Fruit fly (Drosophila melanogaster) whole organism, embryonic: ENCODE data around the gene CG9338.

Experiments
- CG10959 ChIP-seq: fragments of 200-800 bp; sonication (Bioruptor generic); IDR thresholded peaks from 2 replicates; pipeline ENCODE4 v1.3.6; 2022; ENCODE audit warnings: missing biosample characterization, missing genetic modification characterization
- CG11723 ChIP-seq: fragments of 200-800 bp; sonication (Bioruptor generic); optimal IDR thresholded peaks from 2 replicates; lab custom pipeline; 2017; ENCODE audit warnings: missing biosample characterization, mild to moderate bottlenecking, missing genetic modification characterization
- CG12071 ChIP-seq: fragments of 200-800 bp; sonication (Bioruptor generic); optimal IDR thresholded peaks from 3 replicates; lab custom pipeline; 2018; ENCODE audit warnings: missing biosample characterization, mild to moderate bottlenecking, missing genetic modification characterization
- CG13424 ChIP-seq: fragments of 200-800 bp; sonication (Bioruptor generic); optimal IDR thresholded peaks from 2 replicates; lab custom pipeline; 2019; ENCODE audit warnings: missing biosample characterization, mild to moderate bottlenecking, missing genetic modification characterization, moderate library complexity
- CG14441 ChIP-seq: fragments of 200-800 bp; sonication (Bioruptor generic); IDR thresholded peaks from 2 replicates; pipeline ENCODE4 v1.3.6; 2022; ENCODE audit warnings: missing biosample characterization, missing genetic modification characterization
- CG15514 ChIP-seq: fragments of 200-800 bp; sonication (Bioruptor generic); optimal IDR thresholded peaks from 3 replicates; lab custom pipeline; 2017; ENCODE audit warnings: missing biosample characterization, missing genetic modification characterization, mild to moderate bottlenecking, moderate library complexity, missing genetic modification reagents
- CG17359 ChIP-seq: fragments of 200-800 bp; sonication (Bioruptor generic); optimal IDR thresholded peaks from 3 replicates; lab custom pipeline; 2018; ENCODE audit warnings: missing biosample characterization, mild to moderate bottlenecking, missing genetic modification characterization, moderate library complexity
- CG17361 ChIP-seq: fragments of 200-800 bp; sonication (Bioruptor generic); IDR thresholded peaks from 3 replicates; pipeline ENCODE4 v1.3.6; 2022; ENCODE audit warnings: missing biosample characterization, missing genetic modification characterization
- CG30431 ChIP-seq: fragments of 200-800 bp; sonication (Bioruptor generic); optimal IDR thresholded peaks from 2 replicates; lab custom pipeline; 2017; ENCODE audit warnings: missing biosample characterization, missing genetic modification characterization
- CG3065 ChIP-seq: fragments of 200-800 bp; sonication (Bioruptor generic); optimal IDR thresholded peaks from 2 replicates; lab custom pipeline; 2016; ENCODE audit warnings: missing biosample characterization, missing genetic modification characterization
- CG3281 ChIP-seq: fragments of 200-800 bp; sonication (Bioruptor generic); optimal IDR thresholded peaks from 3 replicates; lab custom pipeline; 2017; ENCODE audit warnings: missing biosample characterization, mild to moderate bottlenecking, missing genetic modification characterization
- CG4360 ChIP-seq: fragments of 200-800 bp; sonication (Bioruptor generic); IDR thresholded peaks from 2 replicates; pipeline ENCODE4 v1.3.6; 2022; ENCODE audit warnings: missing biosample characterization, missing genetic modification characterization
- CG6791 ChIP-seq: fragments of 200-800 bp; sonication (Bioruptor generic); IDR thresholded peaks from 3 replicates; pipeline ENCODE4 v1.3.6; 2022; ENCODE audit warnings: missing biosample characterization, missing genetic modification characterization; ENCODE audit not compliant: partially characterized antibody
- CG7372 ChIP-seq: fragments of 200-800 bp; sonication (Bioruptor generic); IDR thresholded peaks from 2 replicates; pipeline ENCODE4 v1.3.6; 2022; ENCODE audit warnings: missing biosample characterization, missing genetic modification characterization
- CG8089 ChIP-seq: fragments of 200-800 bp; sonication (Bioruptor generic); optimal IDR thresholded peaks from 3 replicates; lab custom pipeline; 2016; ENCODE audit warnings: missing biosample characterization, missing genetic modification characterization
- CG8359 ChIP-seq: fragments of 200-800 bp; sonication (Bioruptor generic); optimal IDR thresholded peaks from 2 replicates; lab custom pipeline; 2017; ENCODE audit warnings: missing biosample characterization, mild to moderate bottlenecking, missing genetic modification characterization, borderline replicate concordance
- CG9609 ChIP-seq: fragments of 200-800 bp; sonication (Bioruptor generic); optimal IDR thresholded peaks from 3 replicates; lab custom pipeline; 2016; ENCODE audit warnings: missing biosample characterization, missing genetic modification characterization
- CG9817 ChIP-seq: fragments of 200-800 bp; sonication (Bioruptor generic); optimal IDR thresholded peaks from 2 replicates; lab custom pipeline; 2018; ENCODE audit warnings: missing biosample characterization, mild to moderate bottlenecking, missing genetic modification characterization, moderate library complexity
- Elba2 ChIP-seq: fragments of 200-800 bp; sonication (Bioruptor generic); optimal IDR thresholded peaks from 3 replicates; lab custom pipeline; 2016; ENCODE audit warnings: missing biosample characterization, missing genetic modification characterization
- Gsc ChIP-seq: fragments of 200-800 bp; sonication (Bioruptor generic); IDR thresholded peaks from 2 replicates; pipeline ENCODE4 v1.3.6; 2022; ENCODE audit warnings: missing biosample characterization, missing genetic modification characterization
- HLH3B ChIP-seq: fragments of 200-800 bp; sonication (Bioruptor generic); IDR thresholded peaks from 2 replicates; pipeline ENCODE4 v1.3.6; 2022; ENCODE audit warnings: missing biosample characterization, missing genetic modification characterization
- Hmr ChIP-seq: fragments of 200-800 bp; sonication (Bioruptor generic); optimal IDR thresholded peaks from 3 replicates; lab custom pipeline; 2017; ENCODE audit warnings: mild to moderate bottlenecking, missing biosample characterization, missing genetic modification reagents, missing genetic modification characterization
- Hmx ChIP-seq: fragments of 200-800 bp; sonication (Bioruptor generic); optimal IDR thresholded peaks from 2 replicates; lab custom pipeline; 2016; ENCODE audit warnings: missing biosample characterization, missing genetic modification characterization
- Meics ChIP-seq: fragments of 200-800 bp; sonication (Bioruptor generic); optimal IDR thresholded peaks from 2 replicates; lab custom pipeline; 2017; ENCODE audit warnings: missing biosample characterization, mild to moderate bottlenecking, missing genetic modification characterization
- Nf-YC ChIP-seq: fragments of 200-800 bp; optimal IDR thresholded peaks from 3 replicates; lab custom pipeline; 2019; ENCODE audit warnings: missing biosample characterization, mild to moderate bottlenecking, missing genetic modification characterization, moderate library complexity
- Opbp ChIP-seq: fragments of 200-800 bp; sonication (Bioruptor generic); IDR thresholded peaks from 3 replicates; pipeline ENCODE4 v1.3.6; 2022; ENCODE audit warnings: missing biosample characterization, missing genetic modification characterization; ENCODE audit not compliant: partially characterized antibody
- PHDP ChIP-seq: fragments of 200-800 bp; sonication (Bioruptor generic); optimal IDR thresholded peaks from 3 replicates; lab custom pipeline; 2018; ENCODE audit warnings: missing biosample characterization, mild to moderate bottlenecking, missing genetic modification characterization, moderate library complexity
- Side ChIP-seq: fragments of 200-800 bp; sonication (Bioruptor generic); optimal IDR thresholded peaks from 2 replicates; lab custom pipeline; 2016; ENCODE audit warnings: missing biosample characterization, missing genetic modification characterization
- Taf1 ChIP-seq: fragments of 200-800 bp; sonication (Bioruptor generic); IDR thresholded peaks from 2 replicates; pipeline ENCODE4 v1.3.6; 2022; ENCODE audit warnings: missing biosample characterization, missing genetic modification characterization
- Xbp1 ChIP-seq: fragments of 200-800 bp; sonication (Bioruptor generic); optimal IDR thresholded peaks from 3 replicates; lab custom pipeline; 2016; ENCODE audit warnings: missing biosample characterization, mild to moderate bottlenecking, missing genetic modification characterization
- amos ChIP-seq: fragments of 200-800 bp; sonication (Bioruptor generic); IDR thresholded peaks from 2 replicates; pipeline ENCODE4 v1.3.6; 2022; ENCODE audit warnings: missing biosample characterization, missing genetic modification characterization; ENCODE audit not compliant: partially characterized antibody
- ap ChIP-seq: fragments of 200-800 bp; sonication (Bioruptor generic); IDR thresholded peaks from 2 replicates; pipeline ENCODE4 v1.3.6; 2022; ENCODE audit warnings: missing biosample characterization, missing genetic modification characterization
- ase ChIP-seq: fragments of 200-800 bp; sonication (Bioruptor generic); IDR thresholded peaks from 3 replicates; pipeline ENCODE4 v1.3.6; 2022; ENCODE audit warnings: missing biosample characterization, missing genetic modification characterization
- cas ChIP-seq: fragments of 200-800 bp; sonication (Bioruptor generic); IDR thresholded peaks from 2 replicates; pipeline ENCODE4 v1.3.6; 2022; ENCODE audit warnings: missing biosample characterization, missing genetic modification characterization
- ci ChIP-seq: fragments of 200-800 bp; sonication (Bioruptor generic); IDR thresholded peaks from 3 replicates; pipeline ENCODE4 v1.3.6; 2022; ENCODE audit warnings: missing biosample characterization, missing genetic modification characterization
- dan ChIP-seq: fragments of 200-800 bp; sonication (Bioruptor generic); IDR thresholded peaks from 2 replicates; pipeline ENCODE4 v1.3.6; 2022; ENCODE audit warnings: missing biosample characterization, missing genetic modification characterization
- en ChIP-seq: fragments of 200-800 bp; sonication (Bioruptor generic); optimal IDR thresholded peaks from 2 replicates; lab custom pipeline; 2016; ENCODE audit warnings: missing biosample characterization, missing genetic modification characterization
- eve ChIP-seq, 2 experiments: fragments of >200 bp; optimal IDR thresholded peaks; 2 replicates each; lab custom pipeline; 2017; ENCODE audit warnings: missing biosample characterization in 2 of 2, missing genetic modification characterization in 2 of 2
- ewg ChIP-seq: fragments of 200-800 bp; sonication (Bioruptor generic); optimal IDR thresholded peaks from 3 replicates; lab custom pipeline; 2017; ENCODE audit warnings: mild to moderate bottlenecking, missing biosample characterization, missing genetic modification reagents, missing genetic modification characterization
- exex ChIP-seq: fragments of 200-800 bp; sonication (Bioruptor generic); optimal IDR thresholded peaks from 4 replicates; lab custom pipeline; 2018; ENCODE audit warnings: missing biosample characterization, mild to moderate bottlenecking, missing genetic modification characterization, moderate library complexity
- gcm ChIP-seq: fragments of 200-800 bp; sonication (Bioruptor generic); optimal IDR thresholded peaks from 2 replicates; lab custom pipeline; 2019; ENCODE audit warnings: missing biosample characterization, mild to moderate bottlenecking, missing genetic modification characterization, moderate library complexity
- lilli ChIP-seq: fragments of 200-800 bp; sonication (Bioruptor generic); optimal IDR thresholded peaks from 3 replicates; lab custom pipeline; 2016; ENCODE audit warnings: missing biosample characterization, missing genetic modification characterization
- lmd ChIP-seq: fragments of 200-800 bp; sonication (Bioruptor generic); IDR thresholded peaks from 2 replicates; pipeline ENCODE4 v1.3.6; 2022; ENCODE audit warnings: missing biosample characterization, missing genetic modification characterization
- nerfin-1 ChIP-seq: fragments of 200-800 bp; sonication (Bioruptor generic); optimal IDR thresholded peaks from 3 replicates; lab custom pipeline; 2019; ENCODE audit warnings: missing biosample characterization, mild to moderate bottlenecking, missing genetic modification characterization, moderate library complexity
- phol ChIP-seq: fragments of 200-800 bp; sonication (Bioruptor generic); optimal IDR thresholded peaks from 3 replicates; lab custom pipeline; 2018; ENCODE audit warnings: missing biosample characterization, mild to moderate bottlenecking, missing genetic modification characterization, moderate library complexity
- psq ChIP-seq: fragments of 200-800 bp; sonication (Bioruptor generic); optimal IDR thresholded peaks from 2 replicates; lab custom pipeline; 2017; ENCODE audit warnings: missing biosample characterization, missing genetic modification characterization
- run ChIP-seq: fragments of 200-800 bp; sonication (Bioruptor generic); optimal IDR thresholded peaks from 3 replicates; lab custom pipeline; 2018; ENCODE audit warnings: missing biosample characterization, mild to moderate bottlenecking, missing genetic modification characterization
- tll ChIP-seq, 2 experiments: fragments of 200-800 bp in 1 of 2; fragments of >200 bp in 1 of 2; sonication (Bioruptor generic) in 1 of 2; optimal IDR thresholded peaks; 2 replicates each; lab custom pipeline; 2017 to 2019; ENCODE audit warnings: missing biosample characterization in 2 of 2, missing genetic modification characterization in 2 of 2, mild to moderate bottlenecking in 1 of 2, moderate library complexity in 1 of 2
- zf30C ChIP-seq: fragments of 200-800 bp; sonication (Bioruptor generic); optimal IDR thresholded peaks from 3 replicates; lab custom pipeline; 2018; ENCODE audit warnings: missing biosample characterization, mild to moderate bottlenecking, missing genetic modification characterization

CG9338 gene

dm6 chr2L:20889857-20890606 is 25.0 kb downstream of the CG9338 start (continued):
- TF ChIP-seq CG3281 (GFP tag; lab: Kevin White, UChicago) (peak; percentile 14), CG8359 (GFP tag; lab: Kevin White, UChicago) (peak; percentile 18), ase (GFP tag; lab: Robert Waterston, UW) (0 out of 3 replicates have a peak, but pooled peaks have one; percentile 29), CG8089 (GFP tag; lab: Kevin White, UChicago) (peak; percentile 3), PHDP (tag; lab: Kevin White, UChicago) (peak; percentile 25), CG17359 (peak; percentile 53), Nf-YC (tag; lab: Kevin White, UChicago) (peak; percentile 72), Side (GFP tag; lab: Kevin White, UChicago) (no peak), Hmr (GFP tag; lab: Kevin White, UChicago) (peak; percentile 0), lilli (GFP tag; lab: Kevin White, UChicago) (peak; percentile 35), ap (no peak), CG15514 (GFP tag; lab: Kevin White, UChicago) (no peak), CG14441 (GFP tag; lab: Robert Waterston, UW) (peak; percentile 29; the same call in 1 of the 2 replicates), Meics (GFP tag; lab: Kevin White, UChicago) (peak; percentile 14), CG13424 (tag; lab: Kevin White, UChicago) (peak; percentile 17), CG12071 (peak; percentile 35), amos (GFP tag; lab: Robert Waterston, UW) (no peak; the same call in 1 of the 2 replicates), en (GFP tag; lab: Kevin White, UChicago) (no peak), CG17361 (GFP tag; lab: Robert Waterston, UW) (peak; percentile 61; the same call in 2 of the 3 replicates), CG10959 (GFP tag; lab: Robert Waterston, UW) (no peak), Xbp1 (peak; percentile 26), lmd (GFP tag; lab: Robert Waterston, UW) (peak; percentile 35), exex (peak; percentile 62), dan (GFP tag; lab: Robert Waterston, UW) (no peak), Taf1 (GFP tag; lab: Robert Waterston, UW) (no peak), HLH3B (GFP tag; lab: Robert Waterston, UW) (peak; percentile 9; the same call in 1 of the 2 replicates), CG3065 (GFP tag; lab: Kevin White, UChicago) (no peak), ewg (GFP tag; lab: Kevin White, UChicago) (peak; percentile 6), Gsc (no peak), CG9817 (no peak), CG6791 (no peak), eve (GFP tag; optimal IDR thresholded peaks at IDR 0.05; lab: Kevin White, UChicago) (peak in 1 of 2 experiments; percentile 92), nerfin-1 (tag; lab: Kevin White, UChicago) (no peak), run (tag; lab: Kevin White, UChicago) (peak; percentile 55), CG11723 (no peak), CG4360 (GFP tag; lab: Robert Waterston, UW) (no peak), zf30C (GFP tag; lab: Kevin White, UChicago) (peak; percentile 37), tll (GFP tag; optimal IDR thresholded peaks at IDR 0.05; lab: Kevin White, UChicago) (no peak), cas (GFP tag; lab: Robert Waterston, UW) (no peak), ci (GFP tag; lab: Robert Waterston, UW) (peak; percentile 67; the same call in 1 of the 3 replicates), phol (tag; lab: Kevin White, UChicago) (peak; percentile 50), Opbp (GFP tag; lab: Robert Waterston, UW) (no peak), Hmx (GFP tag; lab: Kevin White, UChicago) (no peak), psq (no peak), gcm (peak; percentile 4), CG9609 (GFP tag; lab: Kevin White, UChicago) (no peak), CG7372 (GFP tag; lab: Robert Waterston, UW) (no peak), CG30431 (no peak), Elba2 (GFP tag; lab: Kevin White, UChicago) (no peak)
